Worm (Caenorhabditis elegans) whole organism, L3 larva: ENCODE data around the gene catp-6.

Source experiments
- elt-1 ChIP-seq: fragments of 150-350 bp; optimal IDR thresholded peaks from 2 replicates; lab custom pipeline; 2014; ENCODE audit warnings: missing biosample characterization, missing genetic modification characterization
- eor-1 ChIP-seq, 2 experiments: fragments of 150-350 bp; optimal IDR thresholded peaks; 2 replicates each; lab custom pipeline; 2014 to 2018; ENCODE audit warnings: missing biosample characterization in 2 of 2, missing genetic modification characterization in 2 of 2
- lin-39 ChIP-seq: fragments of 150-350 bp; optimal IDR thresholded peaks from 2 replicates; lab custom pipeline; 2018; ENCODE audit warnings: missing biosample characterization, missing genetic modification reagents, missing genetic modification characterization
- nhr-237 ChIP-seq: fragments of 150-350 bp; optimal IDR thresholded peaks from 2 replicates; lab custom pipeline; 2014; ENCODE audit warnings: missing biosample characterization, missing genetic modification characterization
- pqm-1 ChIP-seq: fragments of 150-350 bp; optimal IDR thresholded peaks from 2 replicates; lab custom pipeline; 2017; ENCODE audit warnings: missing biosample characterization, missing genetic modification characterization, inconsistent platforms
- zag-1 ChIP-seq: fragments of 150-350 bp; optimal IDR thresholded peaks from 2 replicates; lab custom pipeline; 2014; ENCODE audit warnings: missing biosample characterization, missing genetic modification characterization

DNA sequence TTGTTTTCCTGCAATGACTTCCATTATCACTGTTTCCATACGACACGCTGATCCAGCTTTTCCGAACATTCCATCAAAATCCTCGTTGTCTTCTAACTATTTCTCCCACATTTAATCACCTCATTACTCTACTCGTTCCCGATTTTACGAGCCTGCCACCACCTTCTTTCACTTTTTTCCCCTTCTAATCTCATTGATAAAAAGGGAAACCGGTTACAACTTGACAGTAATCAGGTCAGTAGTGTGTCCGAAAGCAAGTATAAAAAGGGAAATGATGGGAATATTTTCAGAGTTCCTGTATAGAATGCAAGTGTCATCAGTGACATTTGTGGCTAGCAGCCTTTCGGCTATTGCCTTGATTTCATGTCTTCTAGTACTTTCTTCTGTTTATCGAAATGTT is 2.8 kb downstream of the catp-6 start, which contains the start of gene col-123:
- TF ChIP-seq eor-1 (tag; optimal IDR thresholded peaks at IDR 0.05; lab: Kevin White, UChicago): no peak
- TF ChIP-seq lin-39 (tag; lab: Kevin White, UChicago): no peak
- TF ChIP-seq nhr-237: no peak
- TF ChIP-seq zag-1: no peak
- no peak for TF ChIP-seq pqm-1 (tag; lab: Kevin White, UChicago)
- TF ChIP-seq elt-1 (tag; lab: Kevin White, UChicago): no peak
